Worm (Caenorhabditis elegans) whole organism, early embryonic: Measurements from ENCODE around the gene ZC513.3.

ENCODE experiments used
- ama-1 ChIP-seq: fragments of 150-350 bp; optimal IDR thresholded peaks from 2 replicates; lab custom pipeline; 2014
- ets-7 ChIP-seq: sonication (generic microtip); optimal IDR thresholded peaks from 2 replicates; lab custom pipeline; 2016; ENCODE audit warnings: missing genotype, missing genetic modification characterization, missing compliant biosample characterization
- flt-1 ChIP-seq: fragments of 200-800 bp; sonication (Bioruptor generic); IDR thresholded peaks from 2 replicates; pipeline ENCODE4 v1.3.6; 2022; ENCODE audit warnings: missing genetic modification characterization, missing compliant biosample characterization
- hmbx-1 ChIP-seq: sonication (generic microtip); optimal IDR thresholded peaks from 2 replicates; lab custom pipeline; 2016; ENCODE audit warnings: mild to moderate bottlenecking, missing genetic modification characterization, missing compliant biosample characterization
- hmg-4 ChIP-seq: fragments of 200-800 bp; sonication (Bioruptor generic); optimal IDR thresholded peaks from 2 replicates; lab custom pipeline; 2018; ENCODE audit warnings: mild to moderate bottlenecking, missing genetic modification characterization, missing compliant biosample characterization
- hnd-1 ChIP-seq: sonication (generic microtip); optimal IDR thresholded peaks from 2 replicates; lab custom pipeline; 2016; ENCODE audit warnings: missing genetic modification characterization, missing compliant biosample characterization
- scrt-1 ChIP-seq: fragments of 200-800 bp; sonication (Bioruptor generic); IDR thresholded peaks from 2 replicates; pipeline ENCODE4 v1.3.6; 2022; ENCODE audit warnings: missing genetic modification characterization, missing compliant biosample characterization
- sea-1 ChIP-seq: fragments of 200-800 bp; sonication (Bioruptor generic); conservative IDR thresholded peaks from 2 replicates; pipeline ENCODE4 v1.3.6; 2022; ENCODE audit warnings: missing genetic modification characterization, missing compliant biosample characterization

DNA sequence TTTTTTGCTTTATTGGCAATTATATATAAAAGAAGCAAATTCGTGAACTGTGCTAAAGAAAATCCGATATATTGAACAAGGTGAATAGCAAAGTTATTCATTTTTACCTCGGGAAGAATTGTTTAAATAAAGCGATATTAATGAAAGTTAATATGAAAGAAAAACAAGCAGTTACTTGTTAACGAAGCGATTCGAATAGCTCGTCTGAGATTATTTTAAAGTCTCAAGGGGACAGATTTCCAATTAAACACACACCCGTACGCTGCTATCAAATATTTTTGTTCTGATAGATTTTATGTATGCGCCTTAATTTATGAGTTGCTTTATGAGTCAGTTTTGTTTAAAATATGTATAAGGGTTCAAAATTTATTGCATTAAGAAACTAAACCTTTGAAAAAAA is 21.0 kb downstream of the ZC513.3 start, which contains the start of gene str-140:
- no peak for TF ChIP-seq hmg-4 (GFP tag; lab: Kevin White, UChicago)
- TF ChIP-seq hnd-1 (tag; lab: Kevin White, UChicago), result no peak
- no peak for TF ChIP-seq hmbx-1 (tag; lab: Kevin White, UChicago)
- no peak for TF ChIP-seq ama-1 (lab: Kevin White, UChicago)
- no peak for TF ChIP-seq flt-1 (GFP tag; lab: Robert Waterston, UW)
- TF ChIP-seq sea-1 (GFP tag; lab: Robert Waterston, UW), result no peak
- no peak for TF ChIP-seq scrt-1
- no peak for TF ChIP-seq ets-7
